Worm (Caenorhabditis elegans) whole organism, late embryonic: ENCODE data around the gene F55G11.4.

Experiments used
- ceh-34 ChIP-seq: sonication (generic microtip); optimal IDR thresholded peaks from 2 replicates; lab custom pipeline; 2016; ENCODE audit warnings: mild to moderate bottlenecking, missing genetic modification characterization, missing compliant biosample characterization
- ceh-9 ChIP-seq: sonication (generic microtip); optimal IDR thresholded peaks from 2 replicates; lab custom pipeline; 2016; ENCODE audit warnings: mild to moderate bottlenecking, missing genetic modification characterization, inconsistent platforms, missing compliant biosample characterization
- fax-1 ChIP-seq: sonication (generic microtip); optimal IDR thresholded peaks from 2 replicates; lab custom pipeline; 2016; ENCODE audit warnings: missing genotype, missing genetic modification characterization, missing compliant biosample characterization
- fkh-10 ChIP-seq: fragments of 150-350 bp; optimal IDR thresholded peaks from 2 replicates; lab custom pipeline; 2014; ENCODE audit warnings: missing biosample characterization, missing genetic modification reagents, missing genetic modification characterization
- hlh-6 ChIP-seq: sonication (generic microtip); optimal IDR thresholded peaks from 2 replicates; lab custom pipeline; 2016; ENCODE audit warnings: missing genotype, missing genetic modification characterization, missing compliant biosample characterization
- nfya-1 ChIP-seq: sonication (generic microtip); optimal IDR thresholded peaks from 2 replicates; lab custom pipeline; 2017; ENCODE audit warnings: missing genetic modification characterization, mild to moderate bottlenecking, missing compliant biosample characterization, antibody characterized with exemption, moderate library complexity
- nhr-11 ChIP-seq: fragments of 150-350 bp; optimal IDR thresholded peaks from 2 replicates; lab custom pipeline; 2014; ENCODE audit warnings: missing biosample characterization, missing genetic modification characterization
- pha-4 ChIP-seq: fragments of 150-350 bp; optimal IDR thresholded peaks from 2 replicates; lab custom pipeline; 2018; ENCODE audit warnings: missing biosample characterization, missing genetic modification reagents, missing genetic modification characterization
- ref-2 ChIP-seq: sonication (generic microtip); optimal IDR thresholded peaks from 2 replicates; lab custom pipeline; 2016; ENCODE audit warnings: missing genetic modification characterization, missing compliant biosample characterization
- rnt-1 ChIP-seq: sonication (generic microtip); optimal IDR thresholded peaks from 2 replicates; lab custom pipeline; 2016; ENCODE audit warnings: missing genetic modification characterization, missing compliant biosample characterization
- sox-2 ChIP-seq: fragments of 200-800 bp; sonication (Bioruptor generic); IDR thresholded peaks from 2 replicates; pipeline ENCODE4 v1.3.6; 2022; ENCODE audit warnings: missing genetic modification reagents, missing genetic modification characterization, missing compliant biosample characterization
- tbx-2 ChIP-seq: sonication (generic microtip); optimal IDR thresholded peaks from 2 replicates; lab custom pipeline; 2016; ENCODE audit warnings: missing genetic modification characterization, missing compliant biosample characterization
- unc-86 ChIP-seq: sonication (generic microtip); optimal IDR thresholded peaks from 2 replicates; lab custom pipeline; 2016; ENCODE audit warnings: missing genetic modification characterization, missing compliant biosample characterization

- no peak for TF ChIP-seq unc-86
- no peak for TF ChIP-seq ceh-9
- no peak for TF ChIP-seq nfya-1 (tag; lab: Kevin White, UChicago)
- TF ChIP-seq fkh-10 (GFP tag; lab: Kevin White, UChicago), result no peak
- TF ChIP-seq sox-2, result no peak
- no peak for TF ChIP-seq rnt-1 (tag; lab: Kevin White, UChicago)
- no peak for TF ChIP-seq tbx-2 (tag; lab: Kevin White, UChicago)
- TF ChIP-seq ref-2, result no peak
- no peak for TF ChIP-seq nhr-11 (tag; lab: Kevin White, UChicago)
- no peak for TF ChIP-seq hlh-6 (tag; lab: Kevin White, UChicago)
- no peak for TF ChIP-seq ceh-34 (tag; lab: Kevin White, UChicago)
- no peak for TF ChIP-seq pha-4 (tag; lab: Kevin White, UChicago)
- no peak for TF ChIP-seq fax-1
These were observed 43.4 kb downstream of the F55G11.4 start for ce11 chrIV:13016820-13017219.
